Fruit fly (Drosophila melanogaster) whole organism, adult: ENCODE results near the gene noc.

ENCODE experiments used
- CG11617 ChIP-seq: fragments of 200-800 bp; sonication (Bioruptor generic); optimal IDR thresholded peaks from 2 replicates; lab custom pipeline; 2017; ENCODE audit warnings: mild to moderate bottlenecking, missing biosample characterization, missing genetic modification reagents, missing genetic modification characterization
- CG12768 ChIP-seq: fragments of 200-800 bp; sonication (Bioruptor generic); optimal IDR thresholded peaks from 2 replicates; lab custom pipeline; 2017; ENCODE audit warnings: missing biosample characterization, missing genetic modification characterization, mild to moderate bottlenecking, moderate library complexity, missing genetic modification reagents
- CG14711 ChIP-seq: fragments of 200-800 bp; sonication (Bioruptor generic); optimal IDR thresholded peaks from 2 replicates; lab custom pipeline; 2018; ENCODE audit warnings: missing biosample characterization, mild to moderate bottlenecking, missing genetic modification characterization, moderate library complexity
- CG1620 ChIP-seq: fragments of 200-800 bp; sonication (Bioruptor generic); optimal IDR thresholded peaks from 2 replicates; lab custom pipeline; 2016; ENCODE audit warnings: missing biosample characterization, missing genetic modification characterization
- CG33017 ChIP-seq: fragments of 200-800 bp; sonication (Bioruptor generic); optimal IDR thresholded peaks from 2 replicates; lab custom pipeline; 2018; ENCODE audit warnings: missing biosample characterization, mild to moderate bottlenecking, missing genetic modification characterization, moderate library complexity
- CG5204 ChIP-seq: fragments of 200-800 bp; sonication (Bioruptor generic); optimal IDR thresholded peaks from 2 replicates; lab custom pipeline; 2016; ENCODE audit warnings: missing biosample characterization, missing genetic modification characterization
- CG7045 ChIP-seq: fragments of 200-800 bp; sonication (Bioruptor generic); optimal IDR thresholded peaks from 2 replicates; lab custom pipeline; 2017; ENCODE audit warnings: missing biosample characterization, mild to moderate bottlenecking, missing genetic modification characterization
- CG7101 ChIP-seq: fragments of 200-800 bp; sonication (Bioruptor generic); optimal IDR thresholded peaks from 2 replicates; lab custom pipeline; 2018; ENCODE audit warnings: missing biosample characterization, mild to moderate bottlenecking, missing genetic modification characterization, moderate library complexity
- Clk ChIP-seq: fragments of 200-800 bp; sonication (Bioruptor generic); optimal IDR thresholded peaks from 2 replicates; lab custom pipeline; 2017; ENCODE audit warnings: missing biosample characterization, missing genetic modification characterization
- Crg-1 ChIP-seq: fragments of 200-800 bp; sonication (Bioruptor generic); optimal IDR thresholded peaks from 2 replicates; lab custom pipeline; 2016; ENCODE audit warnings: missing biosample characterization, missing genetic modification characterization
- Hr96 ChIP-seq: fragments of 200-800 bp; sonication (Bioruptor generic); optimal IDR thresholded peaks from 2 replicates; lab custom pipeline; 2016; ENCODE audit warnings: missing biosample characterization, missing genetic modification characterization
- Mnt ChIP-seq: fragments of 200-800 bp; sonication (Bioruptor generic); optimal IDR thresholded peaks from 2 replicates; lab custom pipeline; 2016; ENCODE audit warnings: missing biosample characterization, mild to moderate bottlenecking, missing genetic modification characterization
- bab1 ChIP-seq: fragments of 200-800 bp; sonication (Bioruptor generic); optimal IDR thresholded peaks from 3 replicates; lab custom pipeline; 2019; ENCODE audit warnings: missing biosample characterization, mild to moderate bottlenecking, missing genetic modification characterization, moderate library complexity
- cic ChIP-seq: fragments of 200-800 bp; sonication (Bioruptor generic); optimal IDR thresholded peaks from 2 replicates; lab custom pipeline; 2017; ENCODE audit warnings: missing biosample characterization, mild to moderate bottlenecking, missing genetic modification characterization, moderate library complexity
- kay ChIP-seq: fragments of 200-800 bp; sonication (Bioruptor generic); peaks from one replicate; lab custom pipeline; 2016; ENCODE audit warnings: missing biosample characterization, missing genetic modification characterization, borderline replicate concordance
- ovo ChIP-seq: fragments of 200-800 bp; sonication (Bioruptor generic); optimal IDR thresholded peaks from 2 replicates; lab custom pipeline; 2016; ENCODE audit warnings: missing biosample characterization, missing genetic modification characterization
- pad ChIP-seq: fragments of 200-800 bp; sonication (Bioruptor generic); optimal IDR thresholded peaks from 3 replicates; lab custom pipeline; 2017; ENCODE audit warnings: missing biosample characterization, missing genetic modification characterization, mild to moderate bottlenecking, moderate library complexity, missing genetic modification reagents
- tj ChIP-seq: fragments of 200-800 bp; sonication (Bioruptor generic); optimal IDR thresholded peaks from 3 replicates; lab custom pipeline; 2017; ENCODE audit warnings: missing biosample characterization, mild to moderate bottlenecking, missing genetic modification characterization, moderate library complexity
- toe ChIP-seq: fragments of 200-800 bp; sonication (Bioruptor generic); optimal IDR thresholded peaks from 2 replicates; lab custom pipeline; 2016; ENCODE audit warnings: missing biosample characterization, missing genetic modification characterization

The noc gene

DNA sequence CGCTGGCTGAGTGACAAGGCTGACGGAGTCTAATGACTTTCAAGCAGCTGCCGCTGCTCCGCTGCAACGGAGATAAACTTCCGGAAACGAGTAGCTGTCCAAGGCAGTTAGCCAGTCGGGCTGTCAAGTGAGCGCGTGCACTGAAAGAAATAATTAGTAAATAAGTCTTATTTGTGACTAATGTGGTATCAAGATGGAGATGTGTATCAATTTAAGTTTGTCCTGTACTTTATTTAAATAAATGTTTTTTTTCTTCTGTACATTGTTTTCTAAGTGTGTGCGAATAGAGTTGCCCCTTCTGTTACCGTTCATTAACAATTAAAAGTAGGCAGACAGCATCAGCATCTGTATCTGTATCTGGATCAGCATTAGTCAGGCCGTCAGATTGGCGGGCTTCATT is 39.4 kb upstream of the noc start:
- TF ChIP-seq CG14711 (tag; lab: Kevin White, UChicago) (no peak), tj (GFP tag; lab: Kevin White, UChicago) (no peak), pad (GFP tag; lab: Kevin White, UChicago) (no peak), CG11617 (no peak), toe (GFP tag; lab: Kevin White, UChicago) (no peak), Mnt (no peak), CG7045 (no peak), Clk (GFP tag; lab: Kevin White, UChicago) (no peak), CG7101 (tag; lab: Kevin White, UChicago) (no peak), CG1620 (no peak), Hr96 (GFP tag; lab: Kevin White, UChicago) (no peak), Crg-1 (GFP tag; lab: Kevin White, UChicago) (no peak), cic (no peak), bab1 (GFP tag; lab: Kevin White, UChicago) (no peak)

DNA sequence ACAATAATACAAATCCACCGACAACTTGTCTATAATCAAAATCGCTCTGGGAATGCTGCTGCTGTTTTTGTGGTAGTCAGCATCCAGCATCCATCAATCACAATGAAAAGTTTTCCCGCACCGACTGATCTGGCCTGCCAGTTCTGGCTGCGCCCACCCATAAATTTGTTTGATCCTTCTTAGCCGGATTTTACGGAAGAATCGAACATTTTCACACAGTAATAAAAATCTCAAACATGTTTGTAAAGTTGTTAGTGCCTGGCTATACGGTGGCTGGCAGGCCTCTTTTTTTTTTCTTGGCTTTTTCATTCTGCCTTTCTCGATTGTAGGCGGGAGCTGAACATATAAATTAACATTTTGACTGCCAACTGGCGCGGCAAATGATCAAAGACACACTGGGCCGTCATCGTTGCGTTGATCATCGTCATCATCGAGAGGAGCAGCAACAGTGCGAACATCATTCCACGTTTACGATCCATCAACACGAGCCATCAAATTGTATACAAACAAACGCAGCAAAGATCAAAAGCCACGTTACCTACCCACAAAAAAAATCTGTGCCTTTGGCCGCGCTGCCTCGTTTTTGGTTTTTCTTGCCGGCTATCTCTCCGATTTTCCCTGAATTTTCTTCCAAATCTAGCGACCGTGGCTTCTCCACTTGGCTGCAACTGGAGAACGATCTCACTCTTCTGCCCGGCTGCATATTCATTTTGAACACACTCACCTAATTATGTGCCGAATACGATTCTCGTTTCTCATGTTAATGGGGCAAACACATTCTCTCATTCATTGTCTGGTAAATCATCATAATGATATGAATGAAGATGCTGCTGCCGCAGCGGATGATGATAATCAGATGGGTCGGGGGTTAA is 37.5 kb upstream of the noc start:
- no peak for TF ChIP-seq Mnt
- TF ChIP-seq Hr96 (GFP tag; lab: Kevin White, UChicago): no peak
- TF ChIP-seq ovo (GFP tag; lab: Kevin White, UChicago): no peak
- no peak for TF ChIP-seq bab1 (GFP tag; lab: Kevin White, UChicago)
- TF ChIP-seq CG1620: no peak
- TF ChIP-seq kay: no peak
- TF ChIP-seq CG5204 (GFP tag; lab: Kevin White, UChicago): no peak
- TF ChIP-seq CG11617: no peak
- no peak for TF ChIP-seq tj (GFP tag; lab: Kevin White, UChicago)
- TF ChIP-seq CG7045: no peak
- TF ChIP-seq Crg-1 (GFP tag; lab: Kevin White, UChicago): no peak

DNA sequence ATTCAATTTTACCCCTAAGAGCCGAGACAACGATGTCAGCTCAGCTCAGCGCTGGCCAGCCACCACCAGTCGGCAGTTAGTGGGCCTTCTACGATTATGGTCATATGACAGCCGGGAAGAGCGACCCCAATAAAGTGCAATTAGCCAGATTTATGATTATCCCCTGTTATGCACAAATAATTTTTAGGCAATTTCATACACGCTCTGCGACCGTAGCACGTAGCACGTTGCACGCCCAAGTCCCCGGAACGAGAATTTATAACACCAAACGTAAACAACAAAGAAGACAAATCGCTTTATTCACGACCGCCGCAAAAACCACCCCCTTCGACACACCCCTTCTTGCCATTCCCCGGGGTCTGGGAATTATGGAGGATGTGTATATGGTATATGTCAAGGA is 36.4 kb upstream of the noc start:
- TF ChIP-seq Clk (GFP tag; lab: Kevin White, UChicago) (no peak), CG33017 (no peak), tj (GFP tag; lab: Kevin White, UChicago) (no peak), CG1620 (no peak)

DNA sequence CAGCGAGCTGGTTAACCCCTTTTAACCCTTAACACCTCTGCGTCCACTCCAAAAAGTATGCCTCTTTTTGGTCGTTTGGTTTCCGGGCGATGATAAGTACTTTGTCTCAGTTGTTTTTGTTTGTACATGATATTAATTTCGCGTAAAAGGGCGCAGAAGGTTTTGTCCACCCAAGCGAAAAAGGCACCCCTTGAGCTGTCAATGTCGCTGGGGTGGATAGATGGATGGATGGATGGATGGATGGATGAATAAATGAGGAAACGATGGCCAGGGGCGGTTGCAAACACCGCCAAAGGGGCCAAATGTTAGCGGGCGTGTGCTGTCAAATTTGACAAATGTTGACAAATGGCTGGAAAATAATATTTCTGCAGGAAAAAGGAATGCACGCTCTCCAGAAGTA is 35.5 kb upstream of the noc start:
- no peak for TF ChIP-seq CG7045
- TF ChIP-seq Mnt: no peak
- TF ChIP-seq Hr96 (GFP tag; lab: Kevin White, UChicago): no peak
- no peak for TF ChIP-seq pad (GFP tag; lab: Kevin White, UChicago)
- no peak for TF ChIP-seq CG5204 (GFP tag; lab: Kevin White, UChicago)
- no peak for TF ChIP-seq CG14711 (tag; lab: Kevin White, UChicago)
- TF ChIP-seq CG12768 (GFP tag; lab: Kevin White, UChicago): no peak
- TF ChIP-seq cic: no peak
- TF ChIP-seq Crg-1 (GFP tag; lab: Kevin White, UChicago): no peak
- TF ChIP-seq CG1620: no peak
- TF ChIP-seq ovo (GFP tag; lab: Kevin White, UChicago): no peak
- TF ChIP-seq CG11617: no peak
- TF ChIP-seq bab1 (GFP tag; lab: Kevin White, UChicago): no peak

DNA sequence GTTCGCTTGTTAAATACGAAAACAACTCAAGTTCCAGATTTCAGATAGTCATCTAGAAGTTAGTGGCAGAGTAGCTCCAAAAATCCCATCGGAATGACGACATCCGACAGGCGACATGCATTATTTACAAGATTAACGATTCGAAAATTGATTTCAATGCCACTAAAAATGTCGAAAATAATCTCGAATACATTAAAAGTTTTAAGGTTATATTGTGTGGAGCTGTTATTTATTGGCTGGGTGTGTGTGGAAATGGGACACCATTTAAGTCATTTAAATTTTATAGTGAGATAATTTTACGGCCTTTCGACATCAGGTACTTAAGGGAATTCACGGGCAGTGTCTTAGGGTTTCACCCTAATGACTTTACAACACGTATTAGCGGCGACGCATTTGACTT is 34.4 kb upstream of the noc start:
- TF ChIP-seq Clk (GFP tag; lab: Kevin White, UChicago) (no peak), kay (no peak), CG14711 (tag; lab: Kevin White, UChicago) (no peak), Mnt (no peak), CG33017 (no peak), ovo (GFP tag; lab: Kevin White, UChicago) (no peak), CG1620 (no peak), Hr96 (GFP tag; lab: Kevin White, UChicago) (no peak), CG7045 (no peak), cic (no peak), pad (GFP tag; lab: Kevin White, UChicago) (no peak), toe (GFP tag; lab: Kevin White, UChicago) (no peak), Crg-1 (GFP tag; lab: Kevin White, UChicago) (no peak), CG11617 (no peak)

DNA sequence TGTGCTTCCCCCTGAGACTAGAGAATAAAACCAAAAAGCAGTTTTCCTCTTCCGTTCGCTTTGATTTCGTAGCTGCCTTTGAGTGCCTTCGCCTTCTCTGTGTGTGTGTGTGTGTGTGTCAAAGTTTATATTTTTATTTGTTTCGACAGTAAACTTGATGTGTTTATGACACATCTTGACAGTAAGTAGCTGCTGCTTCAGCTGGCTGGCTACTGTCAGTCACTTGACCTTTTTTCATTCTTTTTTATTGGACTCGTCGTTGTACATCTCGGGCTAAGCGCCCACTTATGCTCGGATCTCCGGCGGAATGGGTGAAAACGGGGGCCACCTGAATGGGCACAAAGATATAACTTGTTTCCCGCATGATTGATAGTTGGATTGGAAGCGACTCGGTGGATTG is 33.8 kb upstream of the noc start:
- no peak for TF ChIP-seq pad (GFP tag; lab: Kevin White, UChicago)

DNA sequence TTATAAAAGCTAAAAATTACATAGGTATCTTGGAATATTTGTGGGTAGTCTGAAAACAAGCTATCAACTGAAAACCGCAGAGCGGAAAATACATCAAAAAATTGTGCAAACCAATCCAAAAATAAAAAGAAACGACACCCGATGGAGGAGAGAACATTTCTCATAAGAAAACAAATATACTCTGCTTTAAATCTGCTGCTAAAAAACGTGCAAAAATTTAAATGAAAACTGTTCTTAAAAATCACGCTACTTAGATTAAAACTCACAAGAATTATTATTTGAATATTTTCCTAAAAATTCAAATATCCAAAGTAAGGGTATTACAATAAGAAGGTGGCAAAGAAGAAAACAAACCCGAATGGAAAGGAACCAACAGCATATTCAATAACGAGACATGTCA is 33.2 kb upstream of the noc start:
- TF ChIP-seq CG7045: no peak
- no peak for TF ChIP-seq Clk (GFP tag; lab: Kevin White, UChicago)
- TF ChIP-seq pad (GFP tag; lab: Kevin White, UChicago): no peak
- no peak for TF ChIP-seq CG1620
- no peak for TF ChIP-seq bab1 (GFP tag; lab: Kevin White, UChicago)
- no peak for TF ChIP-seq CG14711 (tag; lab: Kevin White, UChicago)
- no peak for TF ChIP-seq Mnt
- TF ChIP-seq Hr96 (GFP tag; lab: Kevin White, UChicago): no peak
